Worm (Caenorhabditis elegans): Measurements from ENCODE around the gene zzz-1.

DNA sequence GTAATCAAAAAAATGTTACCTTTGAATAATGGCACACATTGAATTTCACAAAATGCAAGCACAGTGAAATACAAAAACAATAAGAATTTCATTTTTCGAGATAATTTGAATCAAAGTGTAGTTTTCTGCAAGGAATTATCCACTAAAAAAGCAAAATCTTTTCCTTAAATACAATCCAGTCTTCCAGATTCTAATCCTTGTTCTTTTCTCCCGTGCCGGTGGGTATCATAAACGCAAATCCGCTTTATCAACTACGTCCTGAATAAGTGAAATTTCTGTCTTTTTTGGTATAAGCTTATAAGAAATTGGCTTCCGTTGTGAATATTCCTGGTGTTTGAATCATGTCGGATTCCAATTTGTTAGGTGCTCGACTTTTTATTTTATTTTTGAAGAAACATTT lies 20.8 kb downstream of the zzz-1 start:
- TF ChIP-seq nhr-84 (tag; optimal IDR thresholded peaks at IDR 0.05), result no peak
- no peak for TF ChIP-seq grh-1 (GFP tag; IDR thresholded peaks at IDR 0.05)
- TF ChIP-seq efl-3 (GFP tag; optimal IDR thresholded peaks at IDR 0.05), result no peak
- TF ChIP-seq skn-1 (tag; optimal IDR thresholded peaks at IDR 0.05), result no peak
- no peak for TF ChIP-seq zag-1 (tag; optimal IDR thresholded peaks at IDR 0.05)
- TF ChIP-seq lin-35 (GFP tag; optimal IDR thresholded peaks at IDR 0.05), result no peak
- no peak for TF ChIP-seq sox-4 (tag; optimal IDR thresholded peaks at IDR 0.05)
- TF ChIP-seq nhr-47 (tag; optimal IDR thresholded peaks at IDR 0.05), result no peak
- no peak for TF ChIP-seq nhr-12 (tag; optimal IDR thresholded peaks at IDR 0.05)
- TF ChIP-seq C16A3.4 (tag; optimal IDR thresholded peaks at IDR 0.05), result no peak
- TF ChIP-seq egl-27 (tag; optimal IDR thresholded peaks at IDR 0.05), result no peak
- no peak for TF ChIP-seq unc-62 (GFP tag; optimal IDR thresholded peaks at IDR 0.05)

Measured in whole organism, L1 larva.